Fruit fly (Drosophila melanogaster) whole organism, prepupa: ENCODE results near the gene Vsp37A.

Experiments
- CG10631 ChIP-seq: fragments of 200-800 bp; sonication (Bioruptor generic); optimal IDR thresholded peaks from 2 replicates; lab custom pipeline; 2016; ENCODE audit warnings: missing biosample characterization, missing genetic modification characterization
- CG11294 ChIP-seq: fragments of 200-800 bp; sonication (Bioruptor generic); IDR thresholded peaks from 2 replicates; pipeline ENCODE4 v1.3.6; 2022; ENCODE audit warnings: missing biosample characterization, missing genetic modification characterization
- CG11902 ChIP-seq: fragments of 200-800 bp; sonication (Bioruptor generic); optimal IDR thresholded peaks from 3 replicates; lab custom pipeline; 2016; ENCODE audit warnings: missing biosample characterization, missing genetic modification characterization
- CG15336 ChIP-seq: fragments of 200-800 bp; sonication (Bioruptor generic); IDR thresholded peaks from 2 replicates; pipeline ENCODE4 v1.3.6; 2022; ENCODE audit warnings: missing biosample characterization, missing genetic modification characterization
- CG16779 ChIP-seq: fragments of 200-800 bp; sonication (Bioruptor generic); optimal IDR thresholded peaks from 3 replicates; lab custom pipeline; 2017; ENCODE audit warnings: missing biosample characterization, mild to moderate bottlenecking, missing genetic modification characterization
- CG3032 ChIP-seq: fragments of 200-800 bp; optimal IDR thresholded peaks from 2 replicates; lab custom pipeline; 2019; ENCODE audit warnings: missing biosample characterization, mild to moderate bottlenecking, missing genetic modification characterization, moderate library complexity
- CG31627 ChIP-seq: fragments of 200-800 bp; sonication (Bioruptor generic); optimal IDR thresholded peaks from 3 replicates; lab custom pipeline; 2016; ENCODE audit warnings: missing biosample characterization, missing genetic modification characterization
- CG32006 ChIP-seq: fragments of 200-800 bp; sonication (Bioruptor generic); optimal IDR thresholded peaks from 3 replicates; lab custom pipeline; 2017; ENCODE audit warnings: missing biosample characterization, mild to moderate bottlenecking, missing genetic modification characterization
- CG34406 ChIP-seq: fragments of 200-800 bp; sonication (Bioruptor generic); optimal IDR thresholded peaks from 3 replicates; lab custom pipeline; 2016; ENCODE audit warnings: missing biosample characterization, missing genetic modification characterization
- CG4318 ChIP-seq: fragments of 200-800 bp; sonication (Bioruptor generic); optimal IDR thresholded peaks from 3 replicates; lab custom pipeline; 2017; ENCODE audit warnings: missing biosample characterization, mild to moderate bottlenecking, missing genetic modification characterization
- CG6276 ChIP-seq: fragments of 200-800 bp; sonication (Bioruptor generic); optimal IDR thresholded peaks from 2 replicates; lab custom pipeline; 2017; ENCODE audit warnings: missing biosample characterization, mild to moderate bottlenecking, missing genetic modification characterization
- CG6808 ChIP-seq: fragments of 200-800 bp; sonication (Bioruptor generic); optimal IDR thresholded peaks from 3 replicates; lab custom pipeline; 2017; ENCODE audit warnings: missing biosample characterization, missing genetic modification characterization, mild to moderate bottlenecking, moderate library complexity, missing genetic modification reagents
- CG6854 ChIP-seq: fragments of 200-800 bp; sonication (Bioruptor generic); optimal IDR thresholded peaks from 2 replicates; lab custom pipeline; 2017; ENCODE audit warnings: missing biosample characterization, mild to moderate bottlenecking, missing genetic modification characterization
- CG7368 ChIP-seq: fragments of 200-800 bp; sonication (Bioruptor generic); optimal IDR thresholded peaks from 3 replicates; lab custom pipeline; 2016; ENCODE audit warnings: missing biosample characterization, missing genetic modification characterization
- CG8319 ChIP-seq: fragments of 200-800 bp; sonication (Bioruptor generic); optimal IDR thresholded peaks from 3 replicates; lab custom pipeline; 2016; ENCODE audit warnings: missing biosample characterization, missing genetic modification characterization
- CG9139 ChIP-seq: fragments of 200-800 bp; sonication (Bioruptor generic); optimal IDR thresholded peaks from 3 replicates; lab custom pipeline; 2017; ENCODE audit warnings: missing biosample characterization, mild to moderate bottlenecking, missing genetic modification characterization
- Eip75B ChIP-seq: fragments of 200-800 bp; sonication (Bioruptor generic); optimal IDR thresholded peaks from 3 replicates; lab custom pipeline; 2016; ENCODE audit warnings: missing biosample characterization, missing genetic modification characterization
- Eip78C ChIP-seq: fragments of 200-800 bp; sonication (Bioruptor generic); peaks from one replicate; lab custom pipeline; 2016; ENCODE audit warnings: missing biosample characterization, missing genetic modification characterization
- Eip93F ChIP-seq: fragments of 200-800 bp; sonication (Bioruptor generic); optimal IDR thresholded peaks from 2 replicates; lab custom pipeline; 2016; ENCODE audit warnings: missing biosample characterization, mild to moderate bottlenecking, missing genetic modification characterization
- Ets21C ChIP-seq: fragments of 200-800 bp; sonication (Bioruptor generic); optimal IDR thresholded peaks from 3 replicates; lab custom pipeline; 2016; ENCODE audit warnings: missing biosample characterization, missing genetic modification characterization
- Ets96B ChIP-seq: fragments of 200-800 bp; optimal IDR thresholded peaks from 2 replicates; lab custom pipeline; 2019; ENCODE audit warnings: missing biosample characterization, mild to moderate bottlenecking, missing genetic modification characterization, moderate library complexity
- Hr39 ChIP-seq: fragments of 200-800 bp; sonication (Bioruptor generic); optimal IDR thresholded peaks from 2 replicates; lab custom pipeline; 2016; ENCODE audit warnings: missing biosample characterization, missing genetic modification characterization
- Hr4 ChIP-seq: fragments of 200-800 bp; sonication (Bioruptor generic); optimal IDR thresholded peaks from 3 replicates; lab custom pipeline; 2016; ENCODE audit warnings: missing biosample characterization, missing genetic modification characterization
- Lpt ChIP-seq: fragments of 200-800 bp; sonication (Bioruptor generic); optimal IDR thresholded peaks from 3 replicates; lab custom pipeline; 2016; ENCODE audit warnings: missing biosample characterization, missing genetic modification characterization
- Met ChIP-seq: fragments of 200-800 bp; sonication (Bioruptor generic); optimal IDR thresholded peaks from 3 replicates; lab custom pipeline; 2016; ENCODE audit warnings: missing biosample characterization, missing genetic modification characterization
- OdsH ChIP-seq: fragments of 200-800 bp; sonication (Bioruptor generic); optimal IDR thresholded peaks from 3 replicates; lab custom pipeline; 2016; ENCODE audit warnings: missing biosample characterization, missing genetic modification characterization
- Sox102F ChIP-seq: fragments of 200-800 bp; sonication (Bioruptor generic); optimal IDR thresholded peaks from 2 replicates; lab custom pipeline; 2016; ENCODE audit warnings: missing biosample characterization, mild to moderate bottlenecking, missing genetic modification characterization
- Sox14 ChIP-seq: fragments of 200-800 bp; sonication (Bioruptor generic); optimal IDR thresholded peaks from 3 replicates; lab custom pipeline; 2016; ENCODE audit warnings: missing biosample characterization, missing genetic modification characterization
- Sox15 ChIP-seq: fragments of 200-800 bp; sonication (Bioruptor generic); optimal IDR thresholded peaks from 3 replicates; lab custom pipeline; 2016; ENCODE audit warnings: missing biosample characterization, missing genetic modification characterization
- achi ChIP-seq: fragments of 200-800 bp; sonication (Bioruptor generic); optimal IDR thresholded peaks from 3 replicates; lab custom pipeline; 2016; ENCODE audit warnings: missing biosample characterization, missing genetic modification characterization
- acj6 ChIP-seq: fragments of 200-800 bp; sonication (Bioruptor generic); optimal IDR thresholded peaks from 3 replicates; lab custom pipeline; 2016; ENCODE audit warnings: missing biosample characterization, missing genetic modification characterization
- cyc ChIP-seq: fragments of 200-800 bp; sonication (Bioruptor generic); optimal IDR thresholded peaks from 3 replicates; lab custom pipeline; 2016; ENCODE audit warnings: missing biosample characterization, missing genetic modification characterization
- dac ChIP-seq: fragments of 200-800 bp; sonication (Bioruptor generic); optimal IDR thresholded peaks from 2 replicates; lab custom pipeline; 2017; ENCODE audit warnings: missing biosample characterization, mild to moderate bottlenecking, missing genetic modification characterization
- dsx ChIP-seq: fragments of 200-800 bp; optimal IDR thresholded peaks from 3 replicates; lab custom pipeline; 2019; ENCODE audit warnings: missing biosample characterization, mild to moderate bottlenecking, missing genetic modification characterization, moderate library complexity; ENCODE audit not compliant: poor library complexity, severe bottlenecking
- eg ChIP-seq: fragments of 200-800 bp; sonication (Bioruptor generic); IDR thresholded peaks from 3 replicates; pipeline ENCODE4 v1.3.6; 2022; ENCODE audit warnings: missing biosample characterization, missing genetic modification characterization
- fd85E ChIP-seq: fragments of 200-800 bp; sonication (Bioruptor generic); optimal IDR thresholded peaks from 3 replicates; lab custom pipeline; 2016; ENCODE audit warnings: missing biosample characterization, missing genetic modification characterization
- fkh ChIP-seq: fragments of 200-800 bp; sonication (Bioruptor generic); optimal IDR thresholded peaks from 3 replicates; lab custom pipeline; 2017; ENCODE audit warnings: missing biosample characterization, mild to moderate bottlenecking, missing genetic modification characterization, moderate library complexity
- lz ChIP-seq: fragments of 200-800 bp; sonication (Bioruptor generic); optimal IDR thresholded peaks from 3 replicates; lab custom pipeline; 2016; ENCODE audit warnings: missing biosample characterization, missing genetic modification characterization
- pdm3 ChIP-seq: fragments of 200-800 bp; sonication (Bioruptor generic); optimal IDR thresholded peaks from 3 replicates; lab custom pipeline; 2016; ENCODE audit warnings: missing biosample characterization, missing genetic modification characterization
- salr ChIP-seq, 2 experiments: fragments of 200-800 bp; sonication (Bioruptor generic); optimal IDR thresholded peaks; 3 replicates each; lab custom pipeline; 2016 to 2018; ENCODE audit warnings: missing biosample characterization in 2 of 2, missing genetic modification characterization in 2 of 2, mild to moderate bottlenecking in 1 of 2
- topi ChIP-seq: fragments of 200-800 bp; sonication (Bioruptor generic); optimal IDR thresholded peaks from 3 replicates; lab custom pipeline; 2016; ENCODE audit warnings: missing biosample characterization, missing genetic modification characterization
- vri ChIP-seq: fragments of 200-800 bp; sonication (Bioruptor generic); optimal IDR thresholded peaks from 3 replicates; lab custom pipeline; 2016; ENCODE audit warnings: missing biosample characterization, mild to moderate bottlenecking, missing genetic modification characterization

Vsp37A gene

dm6 chrX:646395-647009, 25.2 kb downstream of the Vsp37A start:
- TF ChIP-seq Sox102F (GFP tag; lab: Kevin White, UChicago): no peak
- TF ChIP-seq Eip78C (GFP tag; lab: Kevin White, UChicago): no peak
- TF ChIP-seq Lpt (GFP tag; lab: Kevin White, UChicago): no peak
- no peak for TF ChIP-seq CG8319 (GFP tag; lab: Kevin White, UChicago)
- TF ChIP-seq achi (GFP tag; lab: Kevin White, UChicago): no peak
- no peak for TF ChIP-seq cyc (GFP tag; lab: Kevin White, UChicago)
- TF ChIP-seq eg: 0 out of 3 replicates have a peak, but pooled peaks have one; percentile 8
- TF ChIP-seq, all 60 proteins: peak for 1

DNA sequence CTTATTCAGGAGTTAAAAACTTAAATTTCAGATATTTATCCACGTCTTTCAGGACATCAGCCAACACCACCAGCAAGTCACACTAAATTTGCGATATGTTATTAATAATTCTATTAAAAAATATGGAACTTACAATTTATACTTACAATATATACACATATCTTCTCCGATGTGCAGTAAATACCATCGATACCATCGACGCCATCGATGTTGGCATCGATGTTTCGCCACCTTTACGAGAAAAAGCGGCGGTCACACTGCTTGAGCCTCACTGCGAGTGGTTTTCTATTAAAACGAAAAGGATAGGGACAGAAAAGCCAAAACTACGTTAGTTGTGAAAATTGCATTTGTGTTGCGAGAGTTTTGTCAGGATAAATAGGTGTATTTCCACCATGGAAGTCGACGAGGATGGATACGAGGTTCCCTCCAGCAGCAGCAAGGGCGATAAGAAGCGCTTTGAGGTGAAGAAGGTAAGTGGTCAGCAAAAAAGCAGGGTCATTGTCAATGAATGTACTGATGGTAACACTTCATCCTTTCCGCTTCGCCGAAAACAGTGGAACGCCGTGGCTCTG, 25.8 kb downstream of the Vsp37A start, which contains the start of gene Roc1a:
TSS of gene Roc1a (plus strand) at position 249 of the 572 bp plus-strand sequence.
- TF ChIP-seq CG34406 (no peak), Sox15 (GFP tag; lab: Kevin White, UChicago) (no peak), Ets96B (tag; lab: Kevin White, UChicago) (no peak), acj6 (GFP tag; lab: Kevin White, UChicago) (no peak), Sox102F (GFP tag; lab: Kevin White, UChicago) (no peak), Lpt (GFP tag; lab: Kevin White, UChicago) (no peak), CG8319 (GFP tag; lab: Kevin White, UChicago) (no peak), CG31627 (GFP tag; lab: Kevin White, UChicago) (no peak), CG7368 (GFP tag; lab: Kevin White, UChicago) (no peak), eg (0 out of 3 replicates have a peak, but pooled peaks have one; percentile 4), fd85E (GFP tag; lab: Kevin White, UChicago) (no peak), CG6854 (peak; percentile 32), CG16779 (no peak), CG32006 (no peak)

DNA sequence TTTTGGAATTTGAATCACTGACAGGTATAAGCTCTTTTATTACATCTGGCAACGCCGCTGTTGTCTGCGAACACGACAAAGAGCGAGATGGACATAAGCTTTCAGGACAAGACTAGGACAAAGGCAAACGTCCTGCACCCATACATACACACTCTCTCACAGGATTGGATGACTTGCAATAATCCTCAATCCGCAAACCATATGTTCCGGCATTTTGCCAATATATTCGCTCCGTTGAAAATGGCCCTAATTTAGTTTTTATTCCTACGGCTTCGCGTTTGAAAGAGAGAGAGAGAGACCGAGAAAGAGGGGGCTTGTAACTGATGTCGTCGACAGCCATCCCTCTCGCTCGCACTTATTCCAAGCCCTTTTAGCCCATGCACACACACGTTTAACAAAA, 32.9 kb downstream of the Vsp37A start:
- TF ChIP-seq CG10631 (GFP tag; lab: Kevin White, UChicago) (no peak), CG4318 (GFP tag; lab: Kevin White, UChicago) (no peak), Ets21C (GFP tag; lab: Kevin White, UChicago) (no peak), Sox14 (GFP tag; lab: Kevin White, UChicago) (peak; percentile 57), dsx (GFP tag; lab: Kevin White, UChicago) (no peak), salr (GFP tag; optimal IDR thresholded peaks at IDR 0.05; lab: Kevin White, UChicago) (no peak), pdm3 (no peak), vri (GFP tag; lab: Kevin White, UChicago) (no peak), acj6 (GFP tag; lab: Kevin White, UChicago) (no peak), eg (no peak), CG3032 (tag; lab: Kevin White, UChicago) (no peak), achi (GFP tag; lab: Kevin White, UChicago) (peak; percentile 44), CG11902 (no peak)

DNA sequence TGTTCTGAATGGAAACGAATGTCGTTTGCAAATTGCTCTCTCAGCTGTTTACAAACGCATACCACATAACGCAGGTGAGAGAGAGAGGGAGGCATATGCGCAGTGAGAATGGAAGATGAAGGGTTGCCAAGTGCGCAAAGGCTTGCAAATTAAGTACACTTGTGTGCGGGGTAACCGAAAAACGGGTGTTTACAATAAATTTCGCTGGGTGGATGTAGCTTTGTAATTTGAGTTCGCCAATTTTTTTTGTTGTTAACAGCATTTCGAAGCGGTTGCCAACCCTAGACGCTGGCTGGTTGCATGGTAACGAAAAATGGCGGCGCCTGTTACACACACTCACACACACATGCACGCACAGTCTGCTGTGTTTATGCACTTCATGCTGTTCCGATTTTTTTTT, 33.6 kb downstream of the Vsp37A start:
- TF ChIP-seq Sox102F (GFP tag; lab: Kevin White, UChicago) (peak; percentile 96), CG32006 (peak; percentile 96), Sox14 (GFP tag; lab: Kevin White, UChicago) (peak; percentile 97), Eip78C (GFP tag; lab: Kevin White, UChicago) (peak; percentile 98), CG8319 (GFP tag; lab: Kevin White, UChicago) (peak; percentile 94), CG9139 (GFP tag; lab: Kevin White, UChicago) (no peak), topi (GFP tag; lab: Kevin White, UChicago) (peak; percentile 96), Hr4 (GFP tag; lab: Kevin White, UChicago) (peak; percentile 95), CG7368 (GFP tag; lab: Kevin White, UChicago) (peak; percentile 95), CG3032 (tag; lab: Kevin White, UChicago) (peak; percentile 94), eg (peak; percentile 99), CG6276 (GFP tag; lab: Kevin White, UChicago) (peak; percentile 95), Met (GFP tag; lab: Kevin White, UChicago) (peak; percentile 97), Eip93F (GFP tag; lab: Kevin White, UChicago) (peak; percentile 93), OdsH (GFP tag; lab: Kevin White, UChicago) (peak; percentile 97), fd85E (GFP tag; lab: Kevin White, UChicago) (peak; percentile 91), dsx (GFP tag; lab: Kevin White, UChicago) (peak; percentile 89), dac (GFP tag; lab: Kevin White, UChicago) (peak; percentile 95), CG11294 (GFP tag; lab: Robert Waterston, UW) (peak; percentile 96), Eip75B (GFP tag; lab: Kevin White, UChicago) (peak; percentile 95), fkh (GFP tag; lab: Kevin White, UChicago) (peak; percentile 83), CG15336 (GFP tag; lab: Robert Waterston, UW) (peak; percentile 98), vri (GFP tag; lab: Kevin White, UChicago) (peak; percentile 95), CG6808 (GFP tag; lab: Kevin White, UChicago) (peak; percentile 95), Hr39 (GFP tag; lab: Kevin White, UChicago) (peak; percentile 97), acj6 (GFP tag; lab: Kevin White, UChicago) (peak; percentile 95), lz (peak; percentile 96), Lpt (GFP tag; lab: Kevin White, UChicago) (peak; percentile 95)
